Worm (Caenorhabditis elegans) whole organism, early embryonic: Measurements from ENCODE around the gene C16A3.2.

Experiments used
- B0310.2 ChIP-seq: sonication (generic microtip); optimal IDR thresholded peaks from 2 replicates; lab custom pipeline; 2016; ENCODE audit warnings: mild to moderate bottlenecking, missing genetic modification characterization, missing compliant biosample characterization
- F13C5.2 ChIP-seq: sonication (generic microtip); optimal IDR thresholded peaks from 2 replicates; lab custom pipeline; 2017; ENCODE audit warnings: mild to moderate bottlenecking, missing genetic modification characterization, inconsistent platforms, missing compliant biosample characterization
- aly-1 ChIP-seq: sonication (generic microtip); optimal IDR thresholded peaks from 2 replicates; lab custom pipeline; 2016; ENCODE audit warnings: missing genetic modification characterization, missing compliant biosample characterization
- ama-1 ChIP-seq: fragments of 150-350 bp; optimal IDR thresholded peaks from 2 replicates; lab custom pipeline; 2014
- ceh-13 ChIP-seq: fragments of 200-800 bp; sonication (Bioruptor generic); optimal IDR thresholded peaks from 2 replicates; lab custom pipeline; 2018; ENCODE audit warnings: mild to moderate bottlenecking, missing genetic modification characterization, missing compliant biosample characterization
- ceh-36 ChIP-seq: sonication (generic microtip); optimal IDR thresholded peaks from 2 replicates; lab custom pipeline; 2016; ENCODE audit warnings: missing genetic modification characterization, inconsistent platforms, missing compliant biosample characterization
- ets-7 ChIP-seq: sonication (generic microtip); optimal IDR thresholded peaks from 2 replicates; lab custom pipeline; 2016; ENCODE audit warnings: missing genotype, missing genetic modification characterization, missing compliant biosample characterization
- flt-1 ChIP-seq: fragments of 200-800 bp; sonication (Bioruptor generic); IDR thresholded peaks from 2 replicates; pipeline ENCODE4 v1.3.6; 2022; ENCODE audit warnings: missing genetic modification characterization, missing compliant biosample characterization
- hmbx-1 ChIP-seq: sonication (generic microtip); optimal IDR thresholded peaks from 2 replicates; lab custom pipeline; 2016; ENCODE audit warnings: mild to moderate bottlenecking, missing genetic modification characterization, missing compliant biosample characterization
- hmg-4 ChIP-seq: fragments of 200-800 bp; sonication (Bioruptor generic); optimal IDR thresholded peaks from 2 replicates; lab custom pipeline; 2018; ENCODE audit warnings: mild to moderate bottlenecking, missing genetic modification characterization, missing compliant biosample characterization
- hnd-1 ChIP-seq: sonication (generic microtip); optimal IDR thresholded peaks from 2 replicates; lab custom pipeline; 2016; ENCODE audit warnings: missing genetic modification characterization, missing compliant biosample characterization
- pes-1 ChIP-seq: fragments of 200-800 bp; sonication (Bioruptor generic); IDR thresholded peaks from 2 replicates; pipeline ENCODE4 v1.3.6; 2022; ENCODE audit warnings: missing genetic modification reagents, missing genetic modification characterization, missing compliant biosample characterization
- scrt-1 ChIP-seq: fragments of 200-800 bp; sonication (Bioruptor generic); IDR thresholded peaks from 2 replicates; pipeline ENCODE4 v1.3.6; 2022; ENCODE audit warnings: missing genetic modification characterization, missing compliant biosample characterization
- sea-1 ChIP-seq: fragments of 200-800 bp; sonication (Bioruptor generic); conservative IDR thresholded peaks from 2 replicates; pipeline ENCODE4 v1.3.6; 2022; ENCODE audit warnings: missing genetic modification characterization, missing compliant biosample characterization
- tbx-11 ChIP-seq: fragments of 200-800 bp; sonication (Bioruptor generic); IDR thresholded peaks from 2 replicates; pipeline ENCODE4 v1.3.6; 2022; ENCODE audit warnings: missing genetic modification characterization, missing compliant biosample characterization
- tbx-37 ChIP-seq: fragments of 200-800 bp; sonication (Bioruptor generic); conservative IDR thresholded peaks from 2 replicates; pipeline ENCODE4 v1.3.6; 2022; ENCODE audit warnings: missing genetic modification reagents, missing genetic modification characterization, missing compliant biosample characterization
- tra-4 ChIP-seq: sonication (generic microtip); optimal IDR thresholded peaks from 2 replicates; lab custom pipeline; 2017; ENCODE audit warnings: missing genetic modification characterization, missing compliant biosample characterization

The C16A3.2 gene

DNA sequence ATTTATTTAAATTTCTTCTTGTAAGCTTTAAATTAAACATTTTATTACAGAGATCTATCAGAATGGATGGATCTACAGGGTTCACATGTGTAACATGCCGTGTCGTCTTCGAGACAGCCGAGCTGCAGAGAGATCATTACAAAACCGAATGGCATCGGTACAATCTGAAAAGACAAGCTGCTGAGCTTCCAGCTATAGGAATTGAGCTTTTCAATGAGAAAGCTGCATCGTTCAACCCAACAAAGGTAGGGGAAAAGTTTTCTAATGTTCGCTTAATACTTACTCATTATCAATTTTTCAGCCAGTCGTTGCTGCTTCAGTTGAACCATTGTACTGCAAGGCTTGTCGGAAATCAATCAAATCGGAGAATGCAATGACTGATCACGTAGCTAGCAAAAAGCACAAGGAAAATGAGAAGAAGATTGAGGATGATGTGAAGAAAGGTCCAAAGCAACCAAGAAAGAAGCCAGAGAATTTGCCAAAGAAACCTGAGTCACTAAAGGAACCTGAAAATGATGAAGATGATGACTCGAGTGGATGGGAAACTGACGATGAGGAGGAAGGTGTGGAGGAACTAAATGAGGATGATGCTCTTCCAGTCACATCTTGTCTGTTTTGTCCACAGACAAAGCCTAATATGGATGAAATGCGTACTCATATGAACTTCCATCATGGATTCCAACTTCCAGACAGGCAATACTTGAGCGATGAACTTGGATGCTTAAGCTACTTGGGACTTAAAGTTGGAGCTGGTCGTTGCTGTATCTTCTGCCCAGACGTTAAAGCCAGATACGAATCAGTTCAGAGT is 7.8 kb upstream of the C16A3.2 start, which contains the start of gene znf-622:
znf-622 (plus strand) TSS at position 51 of the 808 bp plus-strand sequence.
- no peak for TF ChIP-seq ets-7
- TF ChIP-seq ceh-36 (tag; lab: Kevin White, UChicago): no peak
- TF ChIP-seq hmbx-1 (tag; lab: Kevin White, UChicago): no peak
- TF ChIP-seq ama-1: peak; percentile 91

DNA sequence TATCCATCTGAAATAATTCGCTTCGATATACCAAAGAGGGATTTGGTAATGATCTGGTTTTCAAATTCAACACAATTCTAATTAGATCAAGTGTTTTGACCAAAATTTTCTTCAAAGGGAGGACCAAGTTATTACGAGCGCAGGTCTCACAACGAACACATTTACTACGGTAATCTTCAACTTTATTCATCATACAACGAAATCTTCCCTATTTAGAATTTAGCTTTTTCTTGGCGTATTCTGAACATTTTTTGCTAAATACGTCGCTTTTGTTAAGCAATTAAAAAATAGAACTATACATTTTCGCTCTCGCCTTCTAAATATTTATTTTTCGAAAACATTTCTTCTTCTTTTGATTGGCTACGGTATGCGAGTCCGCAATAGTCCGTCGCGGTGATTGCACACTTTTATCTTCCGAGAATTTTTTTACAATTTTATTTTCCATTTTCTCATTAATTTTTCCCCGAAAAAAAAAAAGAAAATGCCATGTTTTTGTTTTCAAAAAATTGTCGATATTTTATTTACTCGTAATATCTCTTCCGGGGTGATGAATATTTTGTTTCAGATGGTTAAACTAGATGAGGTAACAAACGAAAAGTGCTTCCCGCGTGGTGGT is 6.5 kb upstream of the C16A3.2 start, which contains the start of gene let-716:
let-716 (plus strand) TSS at position 566 of the 616 bp plus-strand sequence.
- TF ChIP-seq F13C5.2 (tag; lab: Kevin White, UChicago) (no peak), ama-1 (peak; percentile 15)

DNA sequence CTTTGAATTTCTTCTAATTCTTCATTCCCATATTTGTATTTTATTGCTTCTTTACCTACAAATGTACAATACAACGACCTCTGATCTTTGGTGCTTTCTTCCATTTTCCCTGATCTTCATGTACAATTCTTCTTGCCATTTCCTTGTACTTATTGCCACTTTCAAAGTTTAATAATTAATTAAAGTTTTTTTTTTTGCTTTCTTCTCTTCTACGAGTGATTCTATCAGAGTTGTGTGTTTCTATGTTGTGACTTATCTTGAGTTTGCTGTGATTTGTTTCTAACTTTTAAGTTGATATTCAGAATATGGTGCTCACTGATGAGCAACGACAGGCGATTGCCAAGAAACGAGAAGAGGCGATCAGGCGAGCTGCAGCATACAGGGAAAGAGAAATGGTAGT is 1.0 kb downstream of the C16A3.2 start, which contains the start of gene smrc-1:
smrc-1 (plus strand) TSS at position 301 of the 400 bp plus-strand sequence.
- no peak for TF ChIP-seq hmbx-1 (tag; lab: Kevin White, UChicago)
- TF ChIP-seq tbx-37: no peak
- no peak for TF ChIP-seq aly-1 (tag; lab: Kevin White, UChicago)
- no peak for TF ChIP-seq hmg-4
- TF ChIP-seq B0310.2: no peak
- no peak for TF ChIP-seq pes-1 (GFP tag; lab: Robert Waterston, UW)
- no peak for TF ChIP-seq ama-1
- no peak for TF ChIP-seq ets-7
- TF ChIP-seq flt-1 (GFP tag; lab: Robert Waterston, UW): no peak
- TF ChIP-seq tra-4 (tag; lab: Kevin White, UChicago): no peak
- no peak for TF ChIP-seq F13C5.2 (tag; lab: Kevin White, UChicago)
- no peak for TF ChIP-seq ceh-13 (GFP tag; lab: Kevin White, UChicago)
- no peak for TF ChIP-seq tbx-11 (GFP tag; lab: Robert Waterston, UW)
- no peak for TF ChIP-seq scrt-1 (GFP tag; lab: Robert Waterston, UW)
- TF ChIP-seq ceh-36 (tag; lab: Kevin White, UChicago): no peak
- TF ChIP-seq hnd-1 (tag; lab: Kevin White, UChicago): no peak

DNA sequence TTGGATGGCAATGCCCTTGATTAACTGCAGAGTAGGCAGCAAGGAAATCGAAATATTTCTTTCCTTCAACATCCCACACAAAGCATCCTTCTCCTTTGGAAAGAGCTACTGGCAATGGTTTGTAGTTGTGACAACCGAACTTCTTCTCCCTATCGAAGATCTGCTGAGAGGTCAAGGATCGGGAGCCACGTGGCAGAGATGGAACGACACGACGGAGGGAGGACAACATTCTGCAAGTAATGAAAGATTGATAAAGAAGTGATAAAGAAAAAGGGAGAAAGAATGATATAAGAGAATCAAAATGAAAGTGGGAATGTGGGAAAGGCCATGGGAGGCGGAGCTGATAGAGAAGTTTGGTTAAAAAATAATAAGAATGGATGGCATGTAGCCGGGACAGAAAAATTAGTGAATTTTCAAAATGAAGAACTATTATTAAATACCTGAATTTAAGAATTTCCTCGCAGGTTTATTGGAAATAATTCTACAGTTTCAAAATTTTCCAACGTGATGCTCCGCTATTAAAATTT is 6.1 kb downstream of the C16A3.2 start, which contains the start of gene oatr-1:
oatr-1 (minus strand) TSS at position 477 of the 527 bp plus-strand sequence.
- TF ChIP-seq ama-1: no peak

DNA sequence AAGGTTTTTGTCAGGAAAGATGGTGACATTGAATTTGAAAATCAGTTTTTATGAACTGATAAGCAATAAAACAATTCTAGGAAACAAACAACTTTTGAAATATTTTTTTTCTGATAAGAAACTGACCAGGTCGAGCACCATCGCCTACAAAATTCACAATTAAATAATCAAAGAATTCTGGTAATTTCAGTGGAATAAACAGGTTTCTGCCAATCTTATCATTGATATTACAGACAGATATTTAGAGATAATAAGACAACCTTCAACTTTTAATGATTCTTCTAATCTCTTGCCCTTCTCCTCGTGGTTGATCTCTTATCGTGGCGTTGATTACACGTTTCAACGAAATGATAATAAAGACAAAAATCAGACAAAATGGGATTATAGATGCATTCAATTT is 6.7 kb downstream of the C16A3.2 start:
- TF ChIP-seq scrt-1 (GFP tag; lab: Robert Waterston, UW): no peak
- TF ChIP-seq hmg-4: no peak
- TF ChIP-seq hmbx-1 (tag; lab: Kevin White, UChicago): no peak
- no peak for TF ChIP-seq pes-1 (GFP tag; lab: Robert Waterston, UW)
- TF ChIP-seq ceh-36 (tag; lab: Kevin White, UChicago): no peak
- TF ChIP-seq ets-7: no peak
- TF ChIP-seq F13C5.2 (tag; lab: Kevin White, UChicago): no peak
- TF ChIP-seq sea-1 (GFP tag; lab: Robert Waterston, UW): no peak
- TF ChIP-seq ceh-13 (GFP tag; lab: Kevin White, UChicago): no peak
- TF ChIP-seq hnd-1 (tag; lab: Kevin White, UChicago): no peak
- TF ChIP-seq ama-1: no peak
- TF ChIP-seq flt-1 (GFP tag; lab: Robert Waterston, UW): no peak
- TF ChIP-seq B0310.2: no peak
- no peak for TF ChIP-seq tbx-37
- no peak for TF ChIP-seq tbx-11 (GFP tag; lab: Robert Waterston, UW)
- no peak for TF ChIP-seq aly-1 (tag; lab: Kevin White, UChicago)

DNA sequence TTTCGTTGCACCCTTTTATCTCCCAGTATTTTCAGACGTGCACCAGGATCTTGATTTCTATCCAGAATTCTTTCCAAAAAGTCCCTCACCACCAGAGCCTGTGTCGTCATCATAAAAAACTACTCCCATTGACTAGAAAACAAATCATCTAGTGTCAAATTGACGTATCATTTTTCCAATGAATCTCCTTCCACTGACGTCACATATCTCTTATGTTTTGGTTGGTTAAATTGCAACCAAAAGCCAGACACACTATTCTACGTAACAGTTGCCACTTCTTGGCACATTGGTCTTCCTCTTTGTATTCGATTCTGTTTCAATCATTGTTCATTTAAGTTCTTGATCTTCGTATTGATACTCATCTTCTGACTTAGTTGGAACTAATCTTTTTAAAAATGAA is 8.5 kb downstream of the C16A3.2 start:
- TF ChIP-seq pes-1 (GFP tag; lab: Robert Waterston, UW) (no peak), tbx-11 (GFP tag; lab: Robert Waterston, UW) (no peak), tra-4 (tag; lab: Kevin White, UChicago) (no peak), hmbx-1 (tag; lab: Kevin White, UChicago) (no peak), ets-7 (no peak), scrt-1 (GFP tag; lab: Robert Waterston, UW) (no peak), ceh-36 (tag; lab: Kevin White, UChicago) (no peak), flt-1 (GFP tag; lab: Robert Waterston, UW) (no peak), F13C5.2 (tag; lab: Kevin White, UChicago) (no peak), tbx-37 (no peak)

DNA sequence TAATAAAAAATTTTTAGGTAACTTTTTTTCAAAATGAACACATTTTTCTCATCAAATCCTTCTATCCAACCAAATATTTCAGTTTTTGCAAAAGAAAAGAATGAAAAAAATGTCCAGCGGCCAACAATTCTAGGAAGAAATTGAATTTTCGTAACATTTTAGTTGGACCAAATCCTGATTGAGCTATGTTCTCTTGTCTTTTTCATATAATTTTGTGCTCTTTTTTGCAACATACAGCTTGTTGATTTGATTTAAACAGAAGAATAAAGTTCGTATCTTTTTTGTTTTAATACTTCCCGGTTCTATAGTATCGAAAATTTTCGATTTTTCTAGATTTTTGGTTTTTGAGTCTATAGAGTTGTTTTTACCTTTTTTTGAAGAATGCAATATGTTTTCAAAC is 9.8 kb downstream of the C16A3.2 start:
- TF ChIP-seq ets-7 (no peak), ama-1 (no peak), tbx-37 (no peak), ceh-36 (tag; lab: Kevin White, UChicago) (no peak)

DNA sequence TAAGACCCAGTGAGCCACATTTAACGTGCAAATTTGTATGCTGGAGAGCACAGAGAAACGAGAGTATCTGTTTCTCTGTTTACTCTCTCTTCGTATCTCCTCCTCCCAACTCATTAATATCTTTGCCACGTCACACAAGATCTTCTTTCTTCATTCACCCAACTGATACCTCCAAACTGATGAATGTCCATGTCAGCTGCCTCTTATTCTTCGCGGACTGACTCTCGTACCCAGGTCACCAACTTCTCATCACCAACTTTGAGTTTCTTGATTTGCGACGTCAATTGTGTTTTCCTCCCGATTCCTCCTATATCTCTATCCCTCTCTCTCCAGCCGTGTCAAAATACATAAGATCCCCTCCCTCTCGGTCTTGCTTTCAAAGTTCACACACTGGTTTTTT is 12.7 kb downstream of the C16A3.2 start:
- TF ChIP-seq tbx-37 (no peak), ama-1 (no peak), hmbx-1 (tag; lab: Kevin White, UChicago) (no peak), scrt-1 (GFP tag; lab: Robert Waterston, UW) (no peak), ets-7 (no peak), hmg-4 (no peak), B0310.2 (no peak), hnd-1 (tag; lab: Kevin White, UChicago) (no peak), flt-1 (GFP tag; lab: Robert Waterston, UW) (no peak), sea-1 (GFP tag; lab: Robert Waterston, UW) (no peak), ceh-13 (GFP tag; lab: Kevin White, UChicago) (no peak), tbx-11 (GFP tag; lab: Robert Waterston, UW) (no peak), ceh-36 (tag; lab: Kevin White, UChicago) (no peak), tra-4 (tag; lab: Kevin White, UChicago) (no peak), pes-1 (GFP tag; lab: Robert Waterston, UW) (no peak), aly-1 (tag; lab: Kevin White, UChicago) (no peak), F13C5.2 (tag; lab: Kevin White, UChicago) (no peak)
